Fruit fly (Drosophila melanogaster): ENCODE data around the gene myo.
A peak's percentile ranks its signal among the peaks of the same experiment; 100 is the strongest.

Gene myo

dm6 chr4:703992-704690 is 8.3 kb upstream of the myo start (continued):
- TF ChIP-seq zen2 (GFP tag; IDR thresholded peaks at IDR 0.05; ENCODE audit: partially characterized antibody) (peak; percentile 31; the same call in 2 of the 3 replicates), aop (GFP tag; IDR thresholded peaks at IDR 0.05) (no peak), CG10321 (GFP tag; IDR thresholded peaks at IDR 0.05) (peak; percentile 95), CG3726 (GFP tag; IDR thresholded peaks at IDR 0.05) (no peak), ac (GFP tag; optimal IDR thresholded peaks at IDR 0.05) (peak; percentile 15), CG1529 (GFP tag; optimal IDR thresholded peaks at IDR 0.05) (no peak), tna (GFP tag; IDR thresholded peaks at IDR 0.05; ENCODE audit: partially characterized antibody) (no peak), zen (tag; optimal IDR thresholded peaks at IDR 0.05) (no peak), fu2 (GFP tag; optimal IDR thresholded peaks at IDR 0.05) (no peak), CG2129 (GFP tag; IDR thresholded peaks at IDR 0.05; ENCODE audit: partially characterized antibody) (no peak), CG9932 (GFP tag; IDR thresholded peaks at IDR 0.05) (no peak), chm (GFP tag; IDR thresholded peaks at IDR 0.05) (peak; percentile 12; the same call in 1 of the 2 replicates), CG32532 (GFP tag; IDR thresholded peaks at IDR 0.05) (no peak), sd (tag; optimal IDR thresholded peaks at IDR 0.05) (no peak), gce (GFP tag; IDR thresholded peaks at IDR 0.05) (no peak), zfh2 (GFP tag; optimal IDR thresholded peaks at IDR 0.05) (no peak), ttk (GFP tag; IDR thresholded peaks at IDR 0.05) (no peak), gro (GFP tag; optimal IDR thresholded peaks at IDR 0.05) (no peak), Bgb (GFP tag; IDR thresholded peaks at IDR 0.05; ENCODE audit: partially characterized antibody) (no peak), MBD-R2 (GFP tag; IDR thresholded peaks at IDR 0.05) (no peak), CG18476 (GFP tag; optimal IDR thresholded peaks at IDR 0.05) (no peak), CG4707 (GFP tag; optimal IDR thresholded peaks at IDR 0.05) (no peak), Dll (GFP tag; IDR thresholded peaks at IDR 0.05; ENCODE audit: partially characterized antibody) (no peak), Hr78 (GFP tag; optimal IDR thresholded peaks at IDR 0.05) (no peak), Oaz (GFP tag; IDR thresholded peaks at IDR 0.05) (no peak), Dbx (GFP tag; IDR thresholded peaks at IDR 0.05) (no peak), CG17385 (GFP tag; optimal IDR thresholded peaks at IDR 0.05) (no peak), CG6765 (GFP tag; optimal IDR thresholded peaks at IDR 0.05) (no peak), crol (GFP tag; IDR thresholded peaks at IDR 0.05) (peak; percentile 65; the same call in 1 of the 2 replicates), sna (GFP tag; IDR thresholded peaks at IDR 0.05; ENCODE audit: partially characterized antibody) (peak; percentile 32; the same call in 1 of the 2 replicates), CG12155 (GFP tag; optimal IDR thresholded peaks at IDR 0.05) (no peak), Oli (tag; optimal IDR thresholded peaks at IDR 0.05) (no peak), ind (GFP tag; optimal IDR thresholded peaks at IDR 0.05) (no peak), grau (tag; optimal IDR thresholded peaks at IDR 0.05) (no peak), Hr39 (optimal IDR thresholded peaks at IDR 0.05) (no peak), pros (GFP tag; optimal IDR thresholded peaks at IDR 0.05) (peak; percentile 59), btn (GFP tag; optimal IDR thresholded peaks at IDR 0.05) (no peak), CG16815 (GFP tag; optimal IDR thresholded peaks at IDR 0.05) (no peak), kay (GFP tag; optimal IDR thresholded peaks at IDR 0.05) (no peak), Ets65A (GFP tag) (no peak), klu (GFP tag; IDR thresholded peaks at IDR 0.05) (no peak), CG2678 (tag; optimal IDR thresholded peaks at IDR 0.05) (no peak), CG18619 (GFP tag; optimal IDR thresholded peaks at IDR 0.05) (no peak), Nf-YB (GFP tag; optimal IDR thresholded peaks at IDR 0.05) (peak; percentile 100), CG34224 (GFP tag; IDR thresholded peaks at IDR 0.05; ENCODE audit: partially characterized antibody) (no peak), Nf-YC (tag; optimal IDR thresholded peaks at IDR 0.05) (peak; percentile 100), CG12659 (GFP tag; optimal IDR thresholded peaks at IDR 0.05) (no peak), CG5953 (GFP tag; IDR thresholded peaks at IDR 0.05) (no peak), phol (tag; optimal IDR thresholded peaks at IDR 0.05) (no peak), ab (GFP tag; optimal IDR thresholded peaks at IDR 0.05) (no peak)
